Fruit fly (Drosophila melanogaster): Measurements from ENCODE around the gene CG9231.

The CG9231 gene

DNA sequence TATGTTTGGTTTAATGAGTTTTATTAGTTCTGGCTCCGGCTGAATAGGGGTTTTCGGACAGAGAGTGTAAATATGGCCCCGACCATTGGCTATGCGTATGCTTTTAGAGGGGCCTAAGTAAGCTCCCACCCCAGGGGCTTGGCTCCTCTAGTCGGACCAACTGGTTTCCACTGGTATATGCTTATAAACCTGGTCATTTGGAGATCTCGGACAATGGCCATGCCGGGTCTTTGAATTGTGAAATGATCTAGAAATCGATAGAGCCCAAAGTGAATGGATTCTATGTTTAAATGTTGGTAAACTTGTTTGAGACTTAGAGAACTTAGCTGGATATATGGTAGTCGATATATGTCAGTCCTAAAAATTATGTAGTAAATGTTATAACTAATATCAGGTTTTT is 27.1 kb downstream of the CG9231 start:
- TF ChIP-seq Pif1B (GFP tag; optimal IDR thresholded peaks at IDR 0.05), result no peak
- TF ChIP-seq CG13204 (GFP tag; optimal IDR thresholded peaks at IDR 0.05), result no peak
- no peak for TF ChIP-seq CG14655 (GFP tag; optimal IDR thresholded peaks at IDR 0.05)
- no peak for TF ChIP-seq EcR (GFP tag; optimal IDR thresholded peaks at IDR 0.05)
- TF ChIP-seq CG9948 (tag; optimal IDR thresholded peaks at IDR 0.05), result no peak

DNA sequence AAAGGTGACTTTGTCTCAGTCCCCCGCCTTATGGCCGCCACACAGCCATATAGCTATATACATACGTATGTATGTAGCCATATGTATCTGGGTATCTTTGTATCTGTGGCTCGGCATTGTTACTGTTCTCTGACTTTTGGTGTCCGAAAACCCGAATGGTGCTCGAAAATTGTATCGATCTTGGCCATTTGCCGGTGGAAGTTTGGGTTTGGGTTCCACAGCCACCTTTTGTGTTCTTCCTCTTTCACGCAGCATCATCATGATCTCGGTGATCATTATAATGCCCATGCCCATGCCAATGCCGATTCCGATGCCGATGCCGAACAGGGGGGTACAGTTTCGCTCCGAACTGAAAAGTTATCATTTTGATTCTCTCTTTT is 27.8 kb downstream of the CG9231 start:
- TF ChIP-seq Pif1B (GFP tag; optimal IDR thresholded peaks at IDR 0.05), result no peak
- TF ChIP-seq CG4496 (GFP tag; IDR thresholded peaks at IDR 0.05), result peak; percentile 9; the same call in 1 of the 3 replicates
- TF ChIP-seq EcR (GFP tag; optimal IDR thresholded peaks at IDR 0.05), result peak; percentile 59

- TF ChIP-seq CG8301 (tag; optimal IDR thresholded peaks at IDR 0.05) (peak; percentile 14), CG12605 (GFP tag; IDR thresholded peaks at IDR 0.05) (no peak), CG17806 (tag; optimal IDR thresholded peaks at IDR 0.05) (peak; percentile 67), CG34367 (tag; optimal IDR thresholded peaks at IDR 0.05) (peak; percentile 40), CG8159 (tag; optimal IDR thresholded peaks at IDR 0.05) (peak; percentile 91), CG14655 (GFP tag; optimal IDR thresholded peaks at IDR 0.05) (peak; percentile 78), Pif1B (GFP tag; optimal IDR thresholded peaks at IDR 0.05) (no peak), gl (tag; optimal IDR thresholded peaks at IDR 0.05) (peak; percentile 81), CG15710 (tag; optimal IDR thresholded peaks at IDR 0.05) (peak; percentile 83), rn (GFP tag; IDR thresholded peaks at IDR 0.05) (no peak), EcR (GFP tag; optimal IDR thresholded peaks at IDR 0.05) (peak; percentile 74), CG9948 (tag; optimal IDR thresholded peaks at IDR 0.05) (peak; percentile 84), D1 (tag; optimal IDR thresholded peaks at IDR 0.05) (peak; percentile 79), Snoo (tag; optimal IDR thresholded peaks at IDR 0.05) (peak; percentile 59)
Observed at dm6 chr3L:19557197-19557995, 28.4 kb downstream of the CG9231 start.

DNA sequence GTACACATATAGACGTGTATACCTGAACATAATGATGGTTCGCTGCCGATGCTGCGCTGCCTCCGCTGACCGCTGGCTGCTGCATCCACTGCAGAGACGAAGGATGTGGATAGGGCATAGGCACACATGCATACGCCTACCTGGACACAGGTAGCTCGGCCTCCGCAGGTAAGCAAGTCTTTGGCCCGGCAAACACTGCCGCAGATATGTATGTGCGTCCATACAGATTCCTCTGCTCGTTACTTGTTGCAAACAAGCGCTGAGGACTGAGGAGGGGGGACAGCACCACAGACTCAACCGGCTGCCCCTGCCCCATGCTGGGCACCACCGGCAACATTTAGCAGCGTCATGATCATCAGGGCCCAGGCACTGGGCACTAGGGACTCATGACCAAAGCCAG is 29.1 kb downstream of the CG9231 start:
- TF ChIP-seq D1 (tag; optimal IDR thresholded peaks at IDR 0.05), result no peak
- TF ChIP-seq CG15710 (tag; optimal IDR thresholded peaks at IDR 0.05), result no peak
- peak; percentile 50; the same call in 1 of the 3 replicates for TF ChIP-seq fd96Ca (GFP tag; IDR thresholded peaks at IDR 0.05)
- TF ChIP-seq Pif1A (GFP tag; optimal IDR thresholded peaks at IDR 0.05), result no peak
- TF ChIP-seq Pif1B (GFP tag; optimal IDR thresholded peaks at IDR 0.05), result no peak
- no peak for TF ChIP-seq CG13204 (GFP tag; optimal IDR thresholded peaks at IDR 0.05)
- TF ChIP-seq CG12605 (GFP tag; IDR thresholded peaks at IDR 0.05), result no peak
- no peak for TF ChIP-seq rn (GFP tag; IDR thresholded peaks at IDR 0.05)
- TF ChIP-seq gl (tag; optimal IDR thresholded peaks at IDR 0.05), result no peak
- 0 out of 3 replicates have a peak, but pooled peaks have one; percentile 15 for TF ChIP-seq CG4496 (GFP tag; IDR thresholded peaks at IDR 0.05)
- TF ChIP-seq CG32121 (GFP tag; IDR thresholded peaks at IDR 0.05), result no peak
- no peak for TF ChIP-seq Ets98B (GFP tag; IDR thresholded peaks at IDR 0.05)
- TF ChIP-seq CG34367 (tag; optimal IDR thresholded peaks at IDR 0.05), result no peak
- peak; percentile 44 for TF ChIP-seq EcR (GFP tag; optimal IDR thresholded peaks at IDR 0.05)
- TF ChIP-seq CG17806 (tag; optimal IDR thresholded peaks at IDR 0.05), result no peak
- TF ChIP-seq CG8301 (tag; optimal IDR thresholded peaks at IDR 0.05), result no peak
- no peak for TF ChIP-seq CG8159 (tag; optimal IDR thresholded peaks at IDR 0.05)
- TF ChIP-seq Snoo (tag; optimal IDR thresholded peaks at IDR 0.05), result no peak
- TF ChIP-seq CG10348 (GFP tag; IDR thresholded peaks at IDR 0.05), result no peak
- TF ChIP-seq CG14655 (GFP tag; optimal IDR thresholded peaks at IDR 0.05), result no peak

DNA sequence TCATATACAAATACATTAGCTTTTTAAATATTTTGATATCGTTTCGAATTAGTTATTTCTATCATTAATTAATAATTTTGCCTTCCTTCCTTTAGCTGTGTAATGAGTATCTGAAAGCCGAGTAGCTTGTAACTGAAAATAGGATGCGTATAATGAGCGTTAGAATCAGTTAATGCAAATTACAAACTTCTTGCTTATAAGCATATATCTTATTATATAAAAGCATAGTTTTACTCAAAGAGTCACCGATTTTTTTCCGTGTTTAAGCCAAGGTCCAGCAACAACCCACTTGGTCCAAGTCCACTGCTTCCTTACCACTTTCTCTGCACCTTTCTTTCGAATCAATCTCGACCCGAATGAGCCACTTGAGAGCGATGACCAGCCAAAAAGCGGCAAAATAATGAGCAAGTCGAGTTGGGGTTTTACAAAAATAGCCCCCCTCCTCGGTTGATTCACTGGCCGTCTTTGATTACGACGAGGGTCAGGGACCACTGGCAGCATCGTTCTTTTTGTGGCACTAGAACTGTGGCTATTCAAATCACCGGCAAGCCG is 29.8 kb downstream of the CG9231 start:
- no peak for TF ChIP-seq CG14655 (GFP tag; optimal IDR thresholded peaks at IDR 0.05)
- TF ChIP-seq EcR (GFP tag; optimal IDR thresholded peaks at IDR 0.05), result peak; percentile 48

dm6 chr3L:19552136-19552773 is 33.5 kb downstream of the CG9231 start, which contains the start of the genes Ltn1 and CG9300:
Gene Ltn1, minus strand, starts transcription at chr3L:19552290.
Gene CG9300, plus strand, starts transcription at chr3L:19552420.
- peak; percentile 31; the same call in 1 of the 2 replicates for TF ChIP-seq CG32121 (GFP tag; IDR thresholded peaks at IDR 0.05)
- peak; percentile 17; the same call in 1 of the 2 replicates for TF ChIP-seq Ets98B (GFP tag; IDR thresholded peaks at IDR 0.05)
- 0 out of 3 replicates have a peak, but pooled peaks have one; percentile 11 for TF ChIP-seq CG4496 (GFP tag; IDR thresholded peaks at IDR 0.05)
- TF ChIP-seq EcR (GFP tag; optimal IDR thresholded peaks at IDR 0.05), result no peak

dm6 chr3L:19544810-19545209 is 41.0 kb downstream of the CG9231 start, which contains the start of the genes CG46435 and Rcd7:
Gene CG46435, plus strand, starts transcription at chr3L:19545110.
Gene Rcd7, plus strand, starts transcription at chr3L:19545110.
- TF ChIP-seq CG9948 (tag; optimal IDR thresholded peaks at IDR 0.05) (no peak), gl (tag; optimal IDR thresholded peaks at IDR 0.05) (no peak), CG4496 (GFP tag; IDR thresholded peaks at IDR 0.05) (no peak)
